Worm (Caenorhabditis elegans): ENCODE results near the gene zen-4.

DNA sequence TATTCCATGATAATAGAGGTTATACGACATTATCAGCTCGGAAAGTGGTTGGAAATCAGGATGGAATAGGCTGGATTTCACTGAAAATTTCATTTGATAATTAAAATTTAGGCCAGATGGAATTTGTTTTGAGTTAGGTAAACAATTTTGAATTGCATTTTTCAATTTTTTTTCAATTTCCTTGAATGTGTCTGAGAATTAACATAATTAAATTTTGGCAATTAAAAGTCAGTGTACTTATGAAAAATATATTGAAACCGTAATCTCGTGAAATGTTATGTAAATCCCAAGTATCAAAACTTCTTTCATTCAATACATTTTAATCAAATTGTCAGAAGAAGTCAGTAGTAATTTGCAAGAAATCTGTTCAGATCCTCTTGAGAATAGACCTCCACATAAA lies 28.0 kb downstream of the zen-4 start:
- TF ChIP-seq unc-130 (tag; optimal IDR thresholded peaks at IDR 0.05) (no peak), alr-1 (tag; optimal IDR thresholded peaks at IDR 0.05; ENCODE audit: borderline replicate concordance) (no peak), nhr-71 (tag; optimal IDR thresholded peaks at IDR 0.05) (no peak), blmp-1 (tag; optimal IDR thresholded peaks at IDR 0.05) (no peak), mdl-1 (tag; optimal IDR thresholded peaks at IDR 0.05) (no peak), lir-3 (tag; optimal IDR thresholded peaks at IDR 0.05; ENCODE audit: poor library complexity) (no peak)

Measured in whole organism, L1 larva.